Fruit fly (Drosophila melanogaster) S2 (cell line): ENCODE data around the gene CG5171.

ENCODE experiments used
- CG8478 ChIP-seq: fragments of >200 bp; optimal IDR thresholded peaks from 2 replicates; lab custom pipeline; 2018
- CTCF ChIP-seq, 2 experiments: fragments of >200 bp; optimal IDR thresholded peaks; 2 replicates each; lab custom pipeline; 2018

- TF ChIP-seq CTCF (optimal IDR thresholded peaks at IDR 0.05; lab: Kevin White, UChicago) = no peak
- TF ChIP-seq CG8478 (lab: Kevin White, UChicago) = no peak
Measured at dm6 chr2L:7401627-7402026, 492 bp downstream of the CG5171 start.
